Fruit fly (Drosophila melanogaster) whole organism, wandering third instar larva: ENCODE results near the gene CG10738.

Experiments used
- Abd-B ChIP-seq: fragments of >200 bp; optimal IDR thresholded peaks from 2 replicates; lab custom pipeline; 2017; ENCODE audit warnings: missing biosample characterization, missing genetic modification characterization
- CG32264 ChIP-seq: fragments of 200-800 bp; sonication (Bioruptor generic); optimal IDR thresholded peaks from 2 replicates; lab custom pipeline; 2016; ENCODE audit warnings: missing biosample characterization, missing genetic modification characterization
- CG9705 ChIP-seq: fragments of 200-800 bp; sonication (Bioruptor generic); optimal IDR thresholded peaks from 2 replicates; lab custom pipeline; 2018; ENCODE audit warnings: missing biosample characterization, mild to moderate bottlenecking, missing genetic modification characterization
- CrebA ChIP-seq: fragments of 200-800 bp; sonication (Bioruptor generic); optimal IDR thresholded peaks from 2 replicates; lab custom pipeline; 2016; ENCODE audit warnings: missing biosample characterization, mild to moderate bottlenecking, missing genetic modification characterization, borderline replicate concordance
- Dif ChIP-seq: fragments of 200-275, 200-300 bp; sonication (Bioruptor generic); optimal IDR thresholded peaks from 2 replicates; lab custom pipeline; 2018; ENCODE audit warnings: missing biosample characterization, missing genetic modification characterization; ENCODE audit not compliant: partially characterized antibody
- GATAd ChIP-seq: sonication (Bioruptor generic); optimal IDR thresholded peaks from 2 replicates; lab custom pipeline; 2016; ENCODE audit warnings: missing biosample characterization, missing genetic modification characterization
- HLH106 ChIP-seq: fragments of 200-800 bp; optimal IDR thresholded peaks from 3 replicates; lab custom pipeline; 2019; ENCODE audit warnings: missing biosample characterization, mild to moderate bottlenecking, missing genetic modification characterization, moderate library complexity
- Hnf4 ChIP-seq: fragments of 200-800 bp; sonication (Bioruptor generic); optimal IDR thresholded peaks from 2 replicates; lab custom pipeline; 2016; ENCODE audit warnings: missing biosample characterization, mild to moderate bottlenecking, missing genetic modification characterization
- Hr78 ChIP-seq: fragments of >200 bp; optimal IDR thresholded peaks from 2 replicates; lab custom pipeline; 2017; ENCODE audit warnings: missing biosample characterization, missing genetic modification characterization
- Hr83 ChIP-seq: fragments of 200-300 bp; sonication (Bioruptor generic); optimal IDR thresholded peaks from 2 replicates; lab custom pipeline; 2016; ENCODE audit warnings: missing biosample characterization, mild to moderate bottlenecking, missing genetic modification characterization, moderate library complexity; ENCODE audit not compliant: poor library complexity, severe bottlenecking
- Jra ChIP-seq: sonication (Bioruptor generic); optimal IDR thresholded peaks from 2 replicates; lab custom pipeline; 2016; ENCODE audit warnings: missing biosample characterization, missing genetic modification characterization
- Mio ChIP-seq: sonication (Bioruptor generic); optimal IDR thresholded peaks from 2 replicates; lab custom pipeline; 2016; ENCODE audit warnings: missing biosample characterization, missing genetic modification characterization
- N ChIP-seq: fragments of >200 bp; optimal IDR thresholded peaks from 2 replicates; lab custom pipeline; 2018; ENCODE audit warnings: missing biosample characterization, missing external identifiers, missing genetic modification characterization
- OdsH ChIP-seq: fragments of 200-800 bp; sonication (Bioruptor generic); optimal IDR thresholded peaks from 2 replicates; lab custom pipeline; 2016; ENCODE audit warnings: missing biosample characterization, mild to moderate bottlenecking, missing genetic modification characterization
- Rel ChIP-seq, 2 experiments: fragments of 200-800 bp; sonication (Bioruptor generic) in 1 of 2; optimal IDR thresholded peaks; 2 replicates in 1 of 2; 3 replicates in 1 of 2; lab custom pipeline; 2016 to 2019; ENCODE audit warnings: mild to moderate bottlenecking in 2 of 2, missing biosample characterization in 2 of 2, missing genetic modification characterization in 2 of 2, moderate library complexity in 1 of 2
- Sp1 ChIP-seq: fragments of 200-800 bp; sonication (Bioruptor generic); optimal IDR thresholded peaks from 3 replicates; lab custom pipeline; 2019; ENCODE audit warnings: missing biosample characterization, mild to moderate bottlenecking, missing genetic modification characterization, moderate library complexity
- br ChIP-seq: fragments of 200-800 bp; sonication (Bioruptor generic); optimal IDR thresholded peaks from 2 replicates; lab custom pipeline; 2016; ENCODE audit warnings: missing biosample characterization, missing genetic modification characterization
- brk ChIP-seq: fragments of 200-800 bp; sonication (Bioruptor generic); optimal IDR thresholded peaks from 2 replicates; lab custom pipeline; 2016; ENCODE audit warnings: missing biosample characterization, mild to moderate bottlenecking, missing genetic modification characterization
- dl ChIP-seq, 2 experiments: fragments of 175-275, 200-275 bp in 1 of 2; fragments of 200-275 bp in 1 of 2; sonication (Bioruptor generic); optimal IDR thresholded peaks; lab custom pipeline; 2018; ENCODE audit warnings: mild to moderate bottlenecking in 2 of 2, missing biosample characterization in 2 of 2, missing genetic modification characterization in 2 of 2, moderate library complexity in 2 of 2; ENCODE audit not compliant: partially characterized antibody in 2 of 2, insufficient read depth in 1 of 2
- dmrt93B ChIP-seq: fragments of 200-800 bp; sonication (Bioruptor generic); optimal IDR thresholded peaks from 2 replicates; lab custom pipeline; 2018; ENCODE audit warnings: missing biosample characterization, mild to moderate bottlenecking, missing genetic modification characterization
- dsf ChIP-seq: sonication (Bioruptor generic); optimal IDR thresholded peaks from 2 replicates; lab custom pipeline; 2016; ENCODE audit warnings: missing biosample characterization, missing genetic modification characterization, borderline replicate concordance
- ey ChIP-seq: fragments of 200-800 bp; sonication (Bioruptor generic); optimal IDR thresholded peaks from 2 replicates; lab custom pipeline; 2016; ENCODE audit warnings: missing biosample characterization, missing genetic modification characterization
- foxo ChIP-seq, 2 experiments: fragments of 200-800 bp; sonication (Bioruptor generic); optimal IDR thresholded peaks; 2 replicates in 1 of 2; 3 replicates in 1 of 2; lab custom pipeline; 2016 to 2017; ENCODE audit warnings: missing biosample characterization in 2 of 2, missing genetic modification characterization in 2 of 2
- fru ChIP-seq: fragments of 200-800 bp; sonication (Bioruptor generic); optimal IDR thresholded peaks from 3 replicates; lab custom pipeline; 2016; ENCODE audit warnings: missing biosample characterization, mild to moderate bottlenecking, missing genetic modification characterization
- h ChIP-seq: fragments of 200-800 bp; sonication (Bioruptor generic); optimal IDR thresholded peaks from 3 replicates; lab custom pipeline; 2016; ENCODE audit warnings: missing biosample characterization, mild to moderate bottlenecking, missing genetic modification characterization
- jim ChIP-seq: fragments of 175-275, 200-325 bp; sonication (Bioruptor generic); optimal IDR thresholded peaks from 2 replicates; lab custom pipeline; 2016; ENCODE audit warnings: missing biosample characterization, mild to moderate bottlenecking, missing genetic modification characterization
- lola ChIP-seq: fragments of >200 bp; optimal IDR thresholded peaks from 2 replicates; lab custom pipeline; 2017; ENCODE audit warnings: missing biosample characterization, missing genetic modification characterization
- pan ChIP-seq: fragments of >200 bp; optimal IDR thresholded peaks from 2 replicates; lab custom pipeline; 2017
- psq ChIP-seq: fragments of 200-800 bp; sonication (Bioruptor generic); optimal IDR thresholded peaks from 3 replicates; lab custom pipeline; 2017; ENCODE audit warnings: missing biosample characterization, mild to moderate bottlenecking, missing genetic modification characterization, moderate library complexity
- rgr ChIP-seq: fragments of 200-800 bp; sonication (Bioruptor generic); optimal IDR thresholded peaks from 3 replicates; lab custom pipeline; 2016; ENCODE audit warnings: missing biosample characterization, mild to moderate bottlenecking, missing genetic modification characterization
- sage ChIP-seq: fragments of 200-800 bp; sonication (Bioruptor generic); optimal IDR thresholded peaks from 2 replicates; lab custom pipeline; 2016; ENCODE audit warnings: missing biosample characterization, mild to moderate bottlenecking, missing genetic modification characterization
- sv ChIP-seq: fragments of 200-800 bp; sonication (Bioruptor generic); optimal IDR thresholded peaks from 3 replicates; lab custom pipeline; 2016; ENCODE audit warnings: missing biosample characterization, missing genetic modification characterization
- tai ChIP-seq: sonication (Bioruptor generic); optimal IDR thresholded peaks from 2 replicates; lab custom pipeline; 2016; ENCODE audit warnings: missing biosample characterization, missing genetic modification characterization
- usp ChIP-seq: fragments of >200 bp; optimal IDR thresholded peaks from 2 replicates; lab custom pipeline; 2017; ENCODE audit warnings: missing biosample characterization, missing genetic modification characterization
- woc ChIP-seq: sonication (Bioruptor generic); optimal IDR thresholded peaks from 2 replicates; lab custom pipeline; 2016; ENCODE audit warnings: missing biosample characterization, mild to moderate bottlenecking, missing genetic modification characterization

The CG10738 gene

DNA sequence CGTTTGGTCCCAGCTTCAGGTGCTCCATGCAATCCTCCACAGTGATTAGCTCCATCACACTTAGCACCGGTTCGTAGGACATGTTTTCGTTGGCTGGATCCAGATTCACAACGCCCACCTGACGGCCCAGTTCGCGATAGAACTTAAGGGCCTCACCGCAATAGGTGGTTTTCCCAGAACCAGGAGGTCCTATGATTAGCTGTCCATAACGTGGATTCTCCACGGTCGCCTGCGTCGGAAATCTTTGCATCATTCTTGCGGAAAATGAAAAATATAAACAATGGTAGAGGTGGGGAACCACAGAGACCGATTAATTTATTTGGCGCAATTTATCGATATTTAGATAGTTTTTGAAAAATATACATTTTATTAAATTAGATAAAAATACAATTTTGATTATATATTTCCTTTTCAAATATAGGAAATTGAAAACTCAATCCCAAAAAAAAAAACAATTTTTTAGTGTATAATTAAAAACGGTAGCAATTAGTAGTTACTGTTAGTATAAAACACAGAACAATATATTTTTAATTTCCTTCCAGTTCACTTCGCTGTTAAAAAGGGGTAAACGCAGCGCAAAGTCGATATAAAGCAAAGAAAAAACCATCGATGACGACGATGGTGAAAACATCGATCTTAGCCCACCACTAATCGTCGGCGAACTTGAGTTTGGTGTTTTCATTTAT lies 38.2 kb upstream of the CG10738 start, which contains the start of the genes CG10222 and flr:
Gene CG10222 (minus strand): TSS at position 254 of the 686 bp plus-strand sequence.
Gene flr (plus strand): TSS at position 644 of the 686 bp plus-strand sequence.
- TF ChIP-seq HLH106 (tag; lab: Kevin White, UChicago) (peak; percentile 31), OdsH (peak; percentile 11), Rel (GFP tag; optimal IDR thresholded peaks at IDR 0.05; lab: Kevin White, UChicago) (no peak), Rel (tag; optimal IDR thresholded peaks at IDR 0.05; lab: Kevin White, UChicago) (peak; percentile 78), woc (GFP tag; lab: Kevin White, UChicago) (no peak), CG32264 (GFP tag; lab: Kevin White, UChicago) (no peak), Abd-B (GFP tag; lab: Kevin White, UChicago) (no peak), rgr (GFP tag; lab: Kevin White, UChicago) (peak; percentile 41), psq (GFP tag; lab: Kevin White, UChicago) (peak; percentile 25), fru (GFP tag; lab: Kevin White, UChicago) (peak; percentile 4), dsf (GFP tag; lab: Kevin White, UChicago) (no peak), Hnf4 (no peak), h (GFP tag; lab: Kevin White, UChicago) (peak; percentile 23), ey (GFP tag; lab: Kevin White, UChicago) (peak; percentile 25)

dm6 chr3L:13412886-13413224 lies 37.7 kb upstream of the CG10738 start:
- no peak for TF ChIP-seq Rel (GFP tag; optimal IDR thresholded peaks at IDR 0.05; lab: Kevin White, UChicago)
- no peak for TF ChIP-seq Rel (tag; optimal IDR thresholded peaks at IDR 0.05; lab: Kevin White, UChicago)
- TF ChIP-seq GATAd, result no peak

DNA sequence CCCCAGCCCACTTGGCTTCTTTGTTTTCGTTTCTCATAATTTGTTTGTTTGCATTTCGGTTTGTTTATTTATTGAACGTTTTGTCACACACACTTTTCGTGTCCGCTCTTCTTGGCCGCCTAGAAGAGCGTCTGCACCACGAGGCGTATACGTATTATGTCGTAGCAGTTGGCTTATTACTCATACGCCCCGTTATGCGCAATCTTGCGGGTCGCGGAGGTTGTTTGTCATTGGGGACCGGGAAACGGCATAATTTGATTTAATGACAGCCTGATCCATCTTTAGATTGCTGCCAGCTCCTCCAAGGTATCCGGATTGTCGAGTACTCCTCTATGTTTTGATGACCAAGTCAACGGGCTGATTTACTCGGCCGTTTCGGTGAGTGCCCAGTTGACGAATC lies 30.4 kb upstream of the CG10738 start:
- TF ChIP-seq lola (GFP tag; lab: Kevin White, UChicago) (no peak), Hr83 (GFP tag; lab: Kevin White, UChicago) (no peak), CG32264 (GFP tag; lab: Kevin White, UChicago) (no peak), pan (lab: Kevin White, UChicago) (no peak), Rel (GFP tag; optimal IDR thresholded peaks at IDR 0.05; lab: Kevin White, UChicago) (no peak), Rel (tag; optimal IDR thresholded peaks at IDR 0.05; lab: Kevin White, UChicago) (no peak), tai (GFP tag; lab: Kevin White, UChicago) (no peak), brk (GFP tag; lab: Kevin White, UChicago) (no peak), OdsH (no peak), sage (GFP tag; lab: Kevin White, UChicago) (no peak), Mio (no peak), Hr78 (GFP tag; lab: Kevin White, UChicago) (no peak), CG9705 (GFP tag; lab: Kevin White, UChicago) (no peak), br (no peak), jim (GFP tag; lab: Kevin White, UChicago) (no peak), Hnf4 (no peak), psq (GFP tag; lab: Kevin White, UChicago) (no peak), h (GFP tag; lab: Kevin White, UChicago) (no peak)

dm6 chr3L:13422286-13422787 lies 28.2 kb upstream of the CG10738 start, which contains the start of gene CG32121:
Gene CG32121, minus strand, starts transcription at chr3L:13422336.
- TF ChIP-seq jim (GFP tag; lab: Kevin White, UChicago) (no peak), dsf (GFP tag; lab: Kevin White, UChicago) (no peak), Mio (no peak), Sp1 (GFP tag; lab: Kevin White, UChicago) (no peak), Jra (GFP tag; lab: Kevin White, UChicago) (no peak), OdsH (no peak), pan (lab: Kevin White, UChicago) (no peak), foxo (GFP tag; optimal IDR thresholded peaks at IDR 0.05; lab: Kevin White, UChicago) (no peak), woc (GFP tag; lab: Kevin White, UChicago) (no peak), fru (GFP tag; lab: Kevin White, UChicago) (no peak), dl (GFP tag; optimal IDR thresholded peaks at IDR 0.05; lab: Kevin White, UChicago; ENCODE audit: insufficient read depth in 1 of 2, partially characterized antibody in 2 of 2) (no peak), CrebA (GFP tag; lab: Kevin White, UChicago) (no peak), usp (GFP tag; lab: Kevin White, UChicago) (no peak), dmrt93B (GFP tag; lab: Kevin White, UChicago) (no peak), Dif (GFP tag; lab: Kevin White, UChicago) (no peak), sv (GFP tag; lab: Kevin White, UChicago) (no peak), psq (GFP tag; lab: Kevin White, UChicago) (no peak), N (no peak), ey (GFP tag; lab: Kevin White, UChicago) (no peak)
- TF ChIP-seq, all 38 proteins: peak for 0
